Worm (Caenorhabditis elegans) whole organism, L1 larva: ENCODE measurements around the gene C17C3.6.
"Not testable (repeated sequence)": the region's sequence is repeated elsewhere in the genome, so short reads cannot be mapped to it uniquely, and the experiment has no call there.

Source experiments
- C04F5.9 ChIP-seq: sonication (generic microtip); optimal IDR thresholded peaks from 2 replicates; lab custom pipeline; 2016; ENCODE audit warnings: missing genetic modification characterization, missing compliant biosample characterization
- C16A3.4 ChIP-seq: fragments of 150-350 bp; optimal IDR thresholded peaks from 2 replicates; lab custom pipeline; 2014; ENCODE audit warnings: missing biosample characterization, missing genetic modification characterization
- alr-1 ChIP-seq: fragments of 200-800 bp; sonication (Bioruptor generic); optimal IDR thresholded peaks from 2 replicates; lab custom pipeline; 2018; ENCODE audit warnings: borderline replicate concordance, mild to moderate bottlenecking, missing genetic modification characterization, missing compliant biosample characterization
- ama-1 ChIP-seq: fragments of 150-350 bp; optimal IDR thresholded peaks from 2 replicates; lab custom pipeline; 2014
- ceh-8 ChIP-seq: fragments of 200-800 bp; sonication (Bioruptor generic); optimal IDR thresholded peaks from 2 replicates; lab custom pipeline; 2018; ENCODE audit warnings: mild to moderate bottlenecking, missing genetic modification characterization, moderate library complexity, missing compliant biosample characterization
- ceh-88 ChIP-seq: fragments of 200-800 bp; sonication (Bioruptor generic); IDR thresholded peaks from 2 replicates; pipeline ENCODE4 v1.3.6; 2022; ENCODE audit warnings: missing genetic modification characterization, missing compliant biosample characterization
- ces-1 ChIP-seq: fragments of 150-350 bp; optimal IDR thresholded peaks from 2 replicates; lab custom pipeline; 2014; ENCODE audit warnings: missing biosample characterization, missing genetic modification reagents, missing genetic modification characterization
- dsc-1 ChIP-seq: sonication (generic microtip); optimal IDR thresholded peaks from 2 replicates; lab custom pipeline; 2016; ENCODE audit warnings: mild to moderate bottlenecking, missing genetic modification characterization, missing compliant biosample characterization
- egl-13 ChIP-seq: sonication (generic microtip); optimal IDR thresholded peaks from 2 replicates; lab custom pipeline; 2016; ENCODE audit warnings: missing genotype, missing genetic modification reagents, missing genetic modification characterization, missing compliant biosample characterization
- elt-2 ChIP-seq: sonication (generic microtip); optimal IDR thresholded peaks from 2 replicates; lab custom pipeline; 2016; ENCODE audit warnings: missing genetic modification characterization, mild to moderate bottlenecking, inconsistent platforms, missing compliant biosample characterization, missing genetic modification reagents
- ets-5 ChIP-seq: fragments of 200-800 bp; sonication (Bioruptor generic); IDR thresholded peaks from 2 replicates; pipeline ENCODE4 v1.3.6; 2022; ENCODE audit warnings: missing genetic modification characterization, missing compliant biosample characterization
- fkh-10 ChIP-seq: sonication (generic microtip); optimal IDR thresholded peaks from 2 replicates; lab custom pipeline; 2017; ENCODE audit warnings: missing biosample characterization, missing genetic modification reagents, missing genetic modification characterization
- fkh-4 ChIP-seq: sonication (generic microtip); optimal IDR thresholded peaks from 2 replicates; lab custom pipeline; 2016; ENCODE audit warnings: missing compliant biosample characterization, missing genetic modification characterization, borderline replicate concordance
- fkh-8 ChIP-seq: sonication (generic microtip); optimal IDR thresholded peaks from 2 replicates; lab custom pipeline; 2016; ENCODE audit warnings: mild to moderate bottlenecking, missing genetic modification characterization, missing compliant biosample characterization
- fos-1 ChIP-seq: fragments of 150-350 bp; optimal IDR thresholded peaks from 2 replicates; lab custom pipeline; 2014; ENCODE audit warnings: missing biosample characterization, missing genetic modification characterization
- hlh-17 ChIP-seq: fragments of 200-800 bp; sonication (Bioruptor generic); optimal IDR thresholded peaks from 2 replicates; lab custom pipeline; 2018; ENCODE audit warnings: missing genetic modification characterization, mild to moderate bottlenecking, missing compliant biosample characterization, moderate library complexity, borderline replicate concordance
- hpl-2 ChIP-seq: fragments of 150-350 bp; optimal IDR thresholded peaks from 2 replicates; lab custom pipeline; 2014; ENCODE audit warnings: missing biosample characterization, missing genetic modification reagents, missing genetic modification characterization
- isw-1 ChIP-seq: fragments of 200-800 bp; sonication (Bioruptor generic); IDR thresholded peaks from 2 replicates; pipeline ENCODE4 v1.3.6; 2022; ENCODE audit warnings: missing genetic modification characterization, missing compliant biosample characterization
- jun-1 ChIP-seq: fragments of 150-350 bp; optimal IDR thresholded peaks from 2 replicates; lab custom pipeline; 2014; ENCODE audit warnings: missing biosample characterization, missing genetic modification reagents, missing genetic modification characterization
- lin-13 ChIP-seq: fragments of 150-350 bp; optimal IDR thresholded peaks from 2 replicates; lab custom pipeline; 2014; ENCODE audit warnings: missing biosample characterization, missing genetic modification reagents, missing genetic modification characterization
- lin-15B ChIP-seq: fragments of 150-350 bp; sonication (generic microtip); optimal IDR thresholded peaks from 3 replicates; lab custom pipeline; 2014; ENCODE audit warnings: missing biosample characterization, missing genetic modification characterization
- lsy-2 ChIP-seq, 2 experiments: fragments of 150-350 bp; optimal IDR thresholded peaks; 2 replicates each; lab custom pipeline; 2014; ENCODE audit warnings: missing biosample characterization in 2 of 2, missing genetic modification characterization in 2 of 2
- nhr-12 ChIP-seq: sonication (generic microtip); optimal IDR thresholded peaks from 2 replicates; lab custom pipeline; 2017; ENCODE audit warnings: missing biosample characterization, missing genetic modification characterization
- nhr-19 ChIP-seq: fragments of 200-800 bp; sonication (Bioruptor generic); conservative IDR thresholded peaks from 2 replicates; pipeline ENCODE4 v1.3.6; 2022; ENCODE audit warnings: missing genetic modification characterization, missing compliant biosample characterization
- nhr-28 ChIP-seq: fragments of 150-350 bp; optimal IDR thresholded peaks from 2 replicates; lab custom pipeline; 2014; ENCODE audit warnings: missing biosample characterization, missing genetic modification characterization
- nhr-47 ChIP-seq: sonication (generic microtip); optimal IDR thresholded peaks from 2 replicates; lab custom pipeline; 2016; ENCODE audit warnings: mild to moderate bottlenecking, missing genetic modification characterization, moderate library complexity, missing compliant biosample characterization
- nhr-84 ChIP-seq: sonication (generic microtip); optimal IDR thresholded peaks from 2 replicates; lab custom pipeline; 2017; ENCODE audit warnings: missing biosample characterization, missing genetic modification characterization
- pqm-1 ChIP-seq: sonication (generic microtip); optimal IDR thresholded peaks from 3 replicates; lab custom pipeline; 2017; ENCODE audit warnings: missing biosample characterization, missing genetic modification characterization
- rnt-1 ChIP-seq: sonication (generic microtip); optimal IDR thresholded peaks from 2 replicates; lab custom pipeline; 2016; ENCODE audit warnings: mild to moderate bottlenecking, missing genetic modification characterization, moderate library complexity, missing compliant biosample characterization
- skn-1 ChIP-seq: fragments of 150-350 bp; optimal IDR thresholded peaks from 2 replicates; lab custom pipeline; 2014; ENCODE audit warnings: missing biosample characterization, missing genetic modification characterization
- snu-23 ChIP-seq: sonication (generic microtip); optimal IDR thresholded peaks from 2 replicates; lab custom pipeline; 2016; ENCODE audit warnings: missing genetic modification characterization, missing compliant biosample characterization
- sox-4 ChIP-seq: sonication (generic microtip); optimal IDR thresholded peaks from 2 replicates; lab custom pipeline; 2016; ENCODE audit warnings: missing genetic modification characterization, missing compliant biosample characterization
- sup-37 ChIP-seq: fragments of 200-800 bp; sonication (Bioruptor generic); optimal IDR thresholded peaks from 2 replicates; lab custom pipeline; 2018; ENCODE audit warnings: mild to moderate bottlenecking, missing genetic modification characterization, missing compliant biosample characterization
- swsn-7 ChIP-seq: sonication (generic microtip); optimal IDR thresholded peaks from 2 replicates; lab custom pipeline; 2016; ENCODE audit warnings: missing genetic modification characterization, missing compliant biosample characterization
- tlp-1 ChIP-seq: fragments of 150-350 bp; optimal IDR thresholded peaks from 2 replicates; lab custom pipeline; 2014; ENCODE audit warnings: missing biosample characterization, missing genetic modification characterization
- unc-130 ChIP-seq: fragments of 150-350 bp; optimal IDR thresholded peaks from 2 replicates; lab custom pipeline; 2017; ENCODE audit warnings: missing biosample characterization, missing genetic modification characterization, inconsistent platforms
- unc-30 ChIP-seq: sonication (generic microtip); optimal IDR thresholded peaks from 2 replicates; lab custom pipeline; 2017; ENCODE audit warnings: missing biosample characterization, missing genetic modification characterization
- vab-15 ChIP-seq: sonication (generic microtip); optimal IDR thresholded peaks from 2 replicates; lab custom pipeline; 2017; ENCODE audit warnings: missing genotype, mild to moderate bottlenecking, missing genetic modification characterization, missing compliant biosample characterization
- zag-1 ChIP-seq: fragments of 150-350 bp; optimal IDR thresholded peaks from 2 replicates; lab custom pipeline; 2014; ENCODE audit warnings: missing biosample characterization, missing genetic modification characterization
- zip-4 ChIP-seq: fragments of 200-800 bp; sonication (Bioruptor generic); optimal IDR thresholded peaks from 2 replicates; lab custom pipeline; 2018; ENCODE audit warnings: mild to moderate bottlenecking, missing genetic modification characterization, moderate library complexity, missing compliant biosample characterization
- ztf-11 ChIP-seq, 2 experiments: sonication (generic microtip); optimal IDR thresholded peaks; 2 replicates each; lab custom pipeline; 2016 to 2017; ENCODE audit warnings: missing genetic modification characterization in 2 of 2, missing biosample characterization in 1 of 2, missing compliant biosample characterization in 1 of 2
- ztf-4 ChIP-seq: fragments of 150-350 bp; optimal IDR thresholded peaks from 2 replicates; lab custom pipeline; 2014; ENCODE audit warnings: missing biosample characterization, missing genetic modification characterization

The C17C3.6 gene

DNA sequence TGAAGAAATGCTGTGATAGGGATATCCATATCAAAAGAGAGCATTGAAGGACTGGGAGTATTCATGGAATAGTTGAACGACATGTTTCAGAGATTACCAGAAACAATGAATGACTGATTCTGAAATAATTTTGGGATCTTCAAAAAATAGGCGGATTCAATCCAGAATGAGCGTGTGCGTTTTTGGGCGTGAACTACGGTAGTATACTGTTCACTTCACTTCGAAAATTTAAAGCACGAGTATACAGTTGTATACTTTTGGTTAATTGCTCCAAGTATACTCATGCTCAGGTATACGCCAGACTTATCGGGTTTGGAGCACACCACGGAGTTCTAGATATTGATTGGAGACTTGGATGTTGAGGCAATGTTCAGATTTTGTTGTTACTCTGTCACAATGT, 24.5 kb upstream of the C17C3.6 start, which contains the start of gene tbx-35:
tbx-35 (minus strand) TSS at position 101 of the 400 bp plus-strand sequence.
- TF ChIP-seq sup-37 (no peak), lin-13 (GFP tag; lab: Kevin White, UChicago) (no peak), swsn-7 (tag; lab: Kevin White, UChicago) (no peak), zag-1 (tag; lab: Kevin White, UChicago) (no peak), hpl-2 (GFP tag; lab: Kevin White, UChicago) (no peak), skn-1 (tag; lab: Kevin White, UChicago) (no peak), nhr-84 (tag; lab: Kevin White, UChicago) (no peak), nhr-12 (tag; lab: Kevin White, UChicago) (no peak), jun-1 (tag; lab: Kevin White, UChicago) (no peak), lsy-2 (tag; optimal IDR thresholded peaks at IDR 0.05; lab: Kevin White, UChicago) (no peak), fos-1 (tag; lab: Kevin White, UChicago) (no peak), hlh-17 (GFP tag; lab: Kevin White, UChicago) (no peak), elt-2 (tag; lab: Kevin White, UChicago) (no peak)

ce11 chrII:5527841-5528240, 22.0 kb upstream of the C17C3.6 start, which contains the start of gene ZK177.1:
Gene ZK177.1, plus strand, starts transcription at chrII:5528141.
- TF ChIP-seq fkh-8 (no peak), ztf-11 (tag; optimal IDR thresholded peaks at IDR 0.05; lab: Kevin White, UChicago) (no peak)
- TF ChIP-seq, all 84 proteins: peak for 0

- no peak for TF ChIP-seq ets-5
- TF ChIP-seq ama-1 (lab: Kevin White, UChicago), result no peak
- no peak for TF ChIP-seq ceh-88 (GFP tag; lab: Robert Waterston, UW)
- TF ChIP-seq nhr-47 (tag; lab: Kevin White, UChicago), result no peak
- TF ChIP-seq egl-13 (tag; lab: Kevin White, UChicago), result no peak
- no peak for TF ChIP-seq ztf-11 (tag; optimal IDR thresholded peaks at IDR 0.05; lab: Kevin White, UChicago)
These were observed 18.0 kb upstream of the C17C3.6 start, which contains the start of gene C17C3.9 for ce11 chrII:5531855-5532328. Gene C17C3.9, minus strand, starts transcription at chrII:5532278.

DNA sequence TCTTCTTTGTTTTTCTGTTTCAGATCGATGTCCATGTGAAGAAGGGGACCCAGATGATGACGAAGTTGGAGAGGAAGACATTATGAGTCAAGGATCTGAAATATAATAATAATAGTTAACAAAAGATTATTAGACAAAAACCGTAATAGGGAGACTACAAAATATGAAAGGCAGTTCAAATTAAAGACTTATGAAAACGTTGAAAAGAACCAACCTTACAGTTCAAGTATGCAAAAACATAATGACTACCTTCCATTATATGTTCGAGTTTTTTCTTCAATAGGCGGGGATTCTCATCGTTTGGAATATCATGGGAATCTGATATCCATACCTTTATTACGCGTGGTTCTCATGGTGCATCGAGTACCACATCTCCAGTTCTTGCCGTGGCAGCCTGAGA, 16.2 kb upstream of the C17C3.6 start, which contains the start of gene hlh-26:
hlh-26 (minus strand) TSS at position 101 of the 400 bp plus-strand sequence.
- no peak for TF ChIP-seq dsc-1 (tag; lab: Kevin White, UChicago)
- TF ChIP-seq egl-13 (tag; lab: Kevin White, UChicago), result no peak
- no peak for TF ChIP-seq C04F5.9 (tag; lab: Kevin White, UChicago)
- no peak for TF ChIP-seq ceh-8
- no peak for TF ChIP-seq lsy-2 (tag; optimal IDR thresholded peaks at IDR 0.05; lab: Kevin White, UChicago)
- no peak for TF ChIP-seq fkh-4 (tag; lab: Kevin White, UChicago)
- TF ChIP-seq lin-15B (tag; lab: Kevin White, UChicago), result no peak
- TF ChIP-seq fkh-10 (GFP tag; lab: Kevin White, UChicago), result no peak
- no peak for TF ChIP-seq vab-15 (tag; lab: Kevin White, UChicago)
- TF ChIP-seq, all 84 proteins: peak for 0

ce11 chrII:5534939-5535338, 14.9 kb upstream of the C17C3.6 start, which contains the start of gene hlh-25:
Gene hlh-25, plus strand, starts transcription at chrII:5535239.
- TF ChIP-seq ztf-4 (tag; lab: Kevin White, UChicago); C16A3.4 (tag; lab: Kevin White, UChicago); unc-130: not testable (repeated sequence)

DNA sequence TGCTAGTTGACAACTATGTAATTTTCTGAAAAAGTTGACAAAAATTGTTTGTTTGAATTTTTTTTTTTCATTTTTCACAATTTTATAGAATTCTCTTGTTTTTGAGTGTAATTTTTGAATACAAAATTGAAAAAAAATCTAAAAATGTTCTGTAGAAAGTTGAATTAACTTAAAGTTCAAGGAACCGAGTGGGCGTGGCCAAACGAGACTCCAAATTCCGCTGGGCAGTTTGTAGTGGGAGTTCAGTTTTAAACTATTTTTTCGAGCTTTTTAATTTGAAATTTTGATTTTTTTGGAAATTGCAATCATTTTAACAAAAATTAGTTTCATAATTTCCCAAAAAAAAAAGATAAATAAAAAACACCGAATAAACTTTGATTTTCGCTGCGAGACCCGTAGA, 12.8 kb upstream of the C17C3.6 start:
- TF ChIP-seq tlp-1 (tag; lab: Kevin White, UChicago), result no peak
- TF ChIP-seq nhr-84 (tag; lab: Kevin White, UChicago), result no peak
- no peak for TF ChIP-seq nhr-19
- TF ChIP-seq unc-30 (tag; lab: Kevin White, UChicago), result no peak
- no peak for TF ChIP-seq sox-4 (tag; lab: Kevin White, UChicago)
- TF ChIP-seq ces-1 (GFP tag; lab: Kevin White, UChicago), result no peak
- no peak for TF ChIP-seq nhr-28 (tag; lab: Kevin White, UChicago)
- no peak for TF ChIP-seq lsy-2 (tag; optimal IDR thresholded peaks at IDR 0.05; lab: Kevin White, UChicago)
- TF ChIP-seq alr-1 (tag; lab: Kevin White, UChicago), result no peak
- no peak for TF ChIP-seq rnt-1 (tag; lab: Kevin White, UChicago)
- no peak for TF ChIP-seq ets-5
- TF ChIP-seq unc-130, result no peak
- no peak for TF ChIP-seq elt-2 (tag; lab: Kevin White, UChicago)
- TF ChIP-seq isw-1 (GFP tag; lab: Robert Waterston, UW), result no peak
- no peak for TF ChIP-seq snu-23 (GFP tag; lab: Kevin White, UChicago)
- no peak for TF ChIP-seq zip-4 (GFP tag; lab: Kevin White, UChicago)
- no peak for TF ChIP-seq ceh-8
- no peak for TF ChIP-seq ztf-11 (tag; optimal IDR thresholded peaks at IDR 0.05; lab: Kevin White, UChicago)
- no peak for TF ChIP-seq pqm-1 (tag; lab: Kevin White, UChicago)
